Fruit fly (Drosophila melanogaster) S2 (cell line): ENCODE results near the gene CG42688.

ENCODE experiments used
- CG8478 ChIP-seq: fragments of >200 bp; optimal IDR thresholded peaks from 2 replicates; lab custom pipeline; 2018
- CTCF ChIP-seq, 2 experiments: fragments of >200 bp; optimal IDR thresholded peaks; 2 replicates each; lab custom pipeline; 2018

dm6 chr2L:19155937-19156736, 26.5 kb downstream of the CG42688 start:
- no peak for TF ChIP-seq CG8478
- TF ChIP-seq CTCF (optimal IDR thresholded peaks at IDR 0.05; lab: Kevin White, UChicago), result no peak
